Fruit fly (Drosophila melanogaster) whole organism, embryonic: ENCODE measurements around the gene Wdfy2.

Source experiments
- Bteb2 ChIP-seq: fragments of 200-800 bp; sonication (Bioruptor generic); optimal IDR thresholded peaks from 2 replicates; lab custom pipeline; 2016; ENCODE audit warnings: missing biosample characterization, missing genetic modification characterization
- CG11085 ChIP-seq: fragments of 200-800 bp; sonication (Bioruptor generic); IDR thresholded peaks from 2 replicates; pipeline ENCODE4 v1.3.6; 2022; ENCODE audit warnings: missing biosample characterization, missing genetic modification characterization
- CG17612 ChIP-seq: fragments of 200-800 bp; sonication (Bioruptor generic); IDR thresholded peaks from 2 replicates; pipeline ENCODE4 v1.3.6; 2022; ENCODE audit warnings: missing biosample characterization, missing genetic modification characterization
- CG18619 ChIP-seq: fragments of 200-800 bp; sonication (Bioruptor generic); optimal IDR thresholded peaks from 3 replicates; lab custom pipeline; 2017; ENCODE audit warnings: missing biosample characterization, mild to moderate bottlenecking, missing genetic modification characterization
- CG2129 ChIP-seq: fragments of 200-800 bp; sonication (Bioruptor generic); IDR thresholded peaks from 2 replicates; pipeline ENCODE4 v1.3.6; 2022; ENCODE audit warnings: missing biosample characterization, missing genetic modification characterization; ENCODE audit not compliant: partially characterized antibody
- CG2202 ChIP-seq: fragments of 200-800 bp; sonication (Bioruptor generic); optimal IDR thresholded peaks from 2 replicates; lab custom pipeline; 2018; ENCODE audit warnings: missing biosample characterization, mild to moderate bottlenecking, missing genetic modification characterization
- CG2889 ChIP-seq: fragments of 200-800 bp; sonication (Bioruptor generic); IDR thresholded peaks from 3 replicates; pipeline ENCODE4 v1.3.6; 2022; ENCODE audit warnings: missing biosample characterization, missing genetic modification characterization
- CG33557 ChIP-seq: fragments of 200-800 bp; sonication (Bioruptor generic); optimal IDR thresholded peaks from 2 replicates; lab custom pipeline; 2019; ENCODE audit warnings: missing biosample characterization, mild to moderate bottlenecking, missing genetic modification characterization, moderate library complexity
- CG34422 ChIP-seq: fragments of 200-800 bp; sonication (Bioruptor generic); IDR thresholded peaks from 3 replicates; pipeline ENCODE4 v1.3.6; 2022; ENCODE audit warnings: missing biosample characterization, missing genetic modification characterization
- CG3726 ChIP-seq: fragments of 200-800 bp; sonication (Bioruptor generic); IDR thresholded peaks from 3 replicates; pipeline ENCODE4, ENCODE4 v1.3.6; 2022; ENCODE audit warnings: missing biosample characterization, missing genetic modification characterization
- CG42726 ChIP-seq: fragments of 200-800 bp; sonication (Bioruptor generic); IDR thresholded peaks from 2 replicates; pipeline ENCODE4 v1.3.6; 2022; ENCODE audit warnings: missing biosample characterization, missing genetic modification characterization; ENCODE audit not compliant: partially characterized antibody
- CG6175 ChIP-seq: fragments of 200-800 bp; sonication (Bioruptor generic); IDR thresholded peaks from 3 replicates; pipeline ENCODE4 v1.3.6; 2022; ENCODE audit warnings: missing biosample characterization, missing genetic modification characterization
- CG6689 ChIP-seq: fragments of 200-800 bp; sonication (Bioruptor generic); IDR thresholded peaks from 2 replicates; pipeline ENCODE4 v1.3.6; 2022; ENCODE audit warnings: missing biosample characterization, missing genetic modification characterization
- CG8089 ChIP-seq: fragments of 200-800 bp; sonication (Bioruptor generic); optimal IDR thresholded peaks from 3 replicates; lab custom pipeline; 2016; ENCODE audit warnings: missing biosample characterization, missing genetic modification characterization
- Chrac-16 ChIP-seq: fragments of 200-800 bp; sonication (Bioruptor generic); optimal IDR thresholded peaks from 3 replicates; lab custom pipeline; 2016; ENCODE audit warnings: missing biosample characterization, missing genetic modification characterization
- CkIIα-i1 ChIP-seq: fragments of 200-800 bp; sonication (Bioruptor generic); IDR thresholded peaks from 2 replicates; pipeline ENCODE4 v1.3.6; 2022; ENCODE audit warnings: missing biosample characterization, missing genetic modification characterization
- Dbx ChIP-seq: fragments of 200-800 bp; sonication (Bioruptor generic); IDR thresholded peaks from 3 replicates; pipeline ENCODE4 v1.3.6; 2022; ENCODE audit warnings: missing biosample characterization, missing genetic modification characterization
- Dll ChIP-seq: fragments of 200-800 bp; sonication (Bioruptor generic); IDR thresholded peaks from 4 replicates; pipeline ENCODE4 v1.3.6; 2022; ENCODE audit warnings: missing biosample characterization, missing genetic modification characterization; ENCODE audit not compliant: partially characterized antibody
- ERR ChIP-seq: fragments of 200-800 bp; sonication (Bioruptor generic); optimal IDR thresholded peaks from 2 replicates; lab custom pipeline; 2016; ENCODE audit warnings: missing biosample characterization, missing genetic modification characterization
- HLH54F ChIP-seq: fragments of 200-800 bp; sonication (Bioruptor generic); optimal IDR thresholded peaks from 3 replicates; lab custom pipeline; 2016; ENCODE audit warnings: missing biosample characterization, missing genetic modification characterization
- Hmr ChIP-seq: fragments of 200-800 bp; sonication (Bioruptor generic); optimal IDR thresholded peaks from 3 replicates; lab custom pipeline; 2017; ENCODE audit warnings: mild to moderate bottlenecking, missing biosample characterization, missing genetic modification reagents, missing genetic modification characterization
- Hr78 ChIP-seq, 2 experiments: fragments of 200-800 bp in 1 of 2; fragments of >200 bp in 1 of 2; sonication (Bioruptor generic) in 1 of 2; optimal IDR thresholded peaks; 2 replicates each; lab custom pipeline; 2017 to 2019; ENCODE audit warnings: missing biosample characterization in 2 of 2, missing genetic modification characterization in 2 of 2, mild to moderate bottlenecking in 1 of 2, moderate library complexity in 1 of 2
- Hsf ChIP-seq: fragments of 200-800 bp; sonication (Bioruptor generic); optimal IDR thresholded peaks from 3 replicates; lab custom pipeline; 2016; ENCODE audit warnings: missing biosample characterization, missing genetic modification characterization
- MESR4 ChIP-seq: fragments of 200-800 bp; sonication (Bioruptor generic); optimal IDR thresholded peaks from 2 replicates; lab custom pipeline; 2018; ENCODE audit warnings: missing biosample characterization, mild to moderate bottlenecking, missing genetic modification characterization, moderate library complexity
- Oli ChIP-seq: fragments of 200-800 bp; sonication (Bioruptor generic); optimal IDR thresholded peaks from 2 replicates; lab custom pipeline; 2018; ENCODE audit warnings: missing biosample characterization, mild to moderate bottlenecking, missing genetic modification characterization, moderate library complexity
- Sox102F ChIP-seq: fragments of 200-800 bp; sonication (Bioruptor generic); optimal IDR thresholded peaks from 2 replicates; lab custom pipeline; 2018; ENCODE audit warnings: missing biosample characterization, mild to moderate bottlenecking, missing genetic modification characterization, moderate library complexity
- Taf1 ChIP-seq: fragments of 200-800 bp; sonication (Bioruptor generic); IDR thresholded peaks from 2 replicates; pipeline ENCODE4 v1.3.6; 2022; ENCODE audit warnings: missing biosample characterization, missing genetic modification characterization
- Xbp1 ChIP-seq: fragments of 200-800 bp; sonication (Bioruptor generic); optimal IDR thresholded peaks from 3 replicates; lab custom pipeline; 2016; ENCODE audit warnings: missing biosample characterization, mild to moderate bottlenecking, missing genetic modification characterization
- abd-A ChIP-seq: fragments of 200-800 bp; sonication (Bioruptor generic); optimal IDR thresholded peaks from 3 replicates; lab custom pipeline; 2019; ENCODE audit warnings: missing biosample characterization, mild to moderate bottlenecking, missing genetic modification characterization, moderate library complexity
- aop ChIP-seq: fragments of 200-800 bp; sonication (Bioruptor generic); IDR thresholded peaks from 2 replicates; pipeline ENCODE4 v1.3.6; 2022; ENCODE audit warnings: missing biosample characterization, missing genetic modification characterization
- ash1 ChIP-seq: fragments of 200-800 bp; sonication (Bioruptor generic); optimal IDR thresholded peaks from 2 replicates; lab custom pipeline; 2018; ENCODE audit warnings: missing biosample characterization, mild to moderate bottlenecking, missing genetic modification characterization
- az2 ChIP-seq: fragments of 200-800 bp; sonication (Bioruptor generic); optimal IDR thresholded peaks from 3 replicates; lab custom pipeline; 2016; ENCODE audit warnings: missing biosample characterization, missing genetic modification characterization
- caup ChIP-seq: fragments of 200-800 bp; sonication (Bioruptor generic); optimal IDR thresholded peaks from 3 replicates; lab custom pipeline; 2017; ENCODE audit warnings: missing biosample characterization, mild to moderate bottlenecking, missing genetic modification characterization, moderate library complexity; ENCODE audit not compliant: severe bottlenecking
- emc ChIP-seq: fragments of 200-800 bp; sonication (Bioruptor generic); optimal IDR thresholded peaks from 2 replicates; lab custom pipeline; 2016; ENCODE audit warnings: missing biosample characterization, missing genetic modification characterization
- eyg ChIP-seq: fragments of 200-800 bp; sonication (Bioruptor generic); optimal IDR thresholded peaks from 3 replicates; lab custom pipeline; 2016; ENCODE audit warnings: missing biosample characterization, missing genetic modification characterization
- grn ChIP-seq: fragments of 200-800 bp; sonication (Bioruptor generic); optimal IDR thresholded peaks from 3 replicates; lab custom pipeline; 2017; ENCODE audit warnings: missing biosample characterization, missing genetic modification characterization
- hkb ChIP-seq, 2 experiments: fragments of 200-800 bp in 1 of 2; fragments of >200 bp in 1 of 2; sonication (Bioruptor generic) in 1 of 2; IDR thresholded peaks in 1 of 2; optimal IDR thresholded peaks in 1 of 2; 2 replicates each; pipeline versions ENCODE4 v1.3.6 to Lab custom; 2017 to 2022; ENCODE audit warnings: missing biosample characterization in 1 of 2, missing genetic modification characterization in 1 of 2
- hth ChIP-seq: fragments of >200 bp; optimal IDR thresholded peaks from 2 replicates; lab custom pipeline; 2017; ENCODE audit warnings: inconsistent platforms
- nau ChIP-seq: fragments of 200-800 bp; sonication (Bioruptor generic); optimal IDR thresholded peaks from 3 replicates; lab custom pipeline; 2017; ENCODE audit warnings: missing biosample characterization, mild to moderate bottlenecking, missing genetic modification characterization, missing genetic modification reagents
- nom ChIP-seq: fragments of 200-800 bp; sonication (Bioruptor generic); optimal IDR thresholded peaks from 2 replicates; lab custom pipeline; 2017; ENCODE audit warnings: missing biosample characterization, missing genetic modification characterization, mild to moderate bottlenecking, moderate library complexity, missing genetic modification reagents
- pfk ChIP-seq: fragments of 200-800 bp; sonication (Bioruptor generic); optimal IDR thresholded peaks from 2 replicates; lab custom pipeline; 2018; ENCODE audit warnings: missing biosample characterization, mild to moderate bottlenecking, missing genetic modification characterization, moderate library complexity
- phol ChIP-seq: fragments of 200-800 bp; sonication (Bioruptor generic); optimal IDR thresholded peaks from 3 replicates; lab custom pipeline; 2018; ENCODE audit warnings: missing biosample characterization, mild to moderate bottlenecking, missing genetic modification characterization, moderate library complexity
- pita ChIP-seq: fragments of 200-800 bp; sonication (Bioruptor generic); optimal IDR thresholded peaks from 2 replicates; lab custom pipeline; 2017; ENCODE audit warnings: missing biosample characterization, mild to moderate bottlenecking, missing genetic modification characterization
- salm ChIP-seq: fragments of 200-800 bp; sonication (Bioruptor generic); optimal IDR thresholded peaks from 2 replicates; lab custom pipeline; 2018; ENCODE audit warnings: missing biosample characterization, mild to moderate bottlenecking, missing genetic modification characterization
- sc ChIP-seq, 3 experiments: fragments of >200 bp in 2 of 3; fragments of 200-800 bp in 1 of 3; sonication (Bioruptor generic) in 1 of 3; optimal IDR thresholded peaks; 2 replicates in 2 of 3; 3 replicates in 1 of 3; lab custom pipeline; 2017; ENCODE audit warnings: mild to moderate bottlenecking in 1 of 3, missing biosample characterization in 1 of 3, missing genetic modification characterization in 1 of 3, missing genetic modification reagents in 1 of 3
- ssp ChIP-seq: fragments of 200-800 bp; sonication (Bioruptor generic); IDR thresholded peaks from 2 replicates; pipeline ENCODE4 v1.3.6; 2022; ENCODE audit warnings: missing biosample characterization, missing genetic modification characterization
- tgo ChIP-seq: fragments of 200-800 bp; sonication (Bioruptor generic); IDR thresholded peaks from 3 replicates; pipeline ENCODE4 v1.3.6; 2022; ENCODE audit warnings: missing biosample characterization, missing genetic modification characterization
- tx ChIP-seq: fragments of 200-800 bp; sonication (Bioruptor generic); optimal IDR thresholded peaks from 2 replicates; lab custom pipeline; 2016; ENCODE audit warnings: missing biosample characterization, missing genetic modification characterization
- zfh1 ChIP-seq: fragments of 200-800 bp; sonication (Bioruptor generic); IDR thresholded peaks from 3 replicates; pipeline ENCODE4 v1.3.6; 2022; ENCODE audit warnings: missing biosample characterization, missing genetic modification characterization

Wdfy2 gene

dm6 chr2L:10386208-10386805, 36.8 kb upstream of the Wdfy2 start, which contains the start of the genes Cdk1 and mRpS7 (continued):
- TF ChIP-seq phol (tag; lab: Kevin White, UChicago) = peak; percentile 89
- no peak for TF ChIP-seq CG2129 (GFP tag; lab: Robert Waterston, UW)
- no peak for TF ChIP-seq CG42726 (GFP tag; lab: Robert Waterston, UW)
- no peak for TF ChIP-seq CG2202 (tag; lab: Kevin White, UChicago)
- no peak for TF ChIP-seq abd-A (tag; lab: Kevin White, UChicago)
- no peak for TF ChIP-seq Dll (GFP tag; lab: Robert Waterston, UW)
- TF ChIP-seq az2 (GFP tag; lab: Kevin White, UChicago) = peak; percentile 67
- no peak for TF ChIP-seq CG11085 (GFP tag; lab: Robert Waterston, UW)
- peak; percentile 64 for TF ChIP-seq HLH54F (GFP tag; lab: Kevin White, UChicago)
- no peak for TF ChIP-seq Sox102F (GFP tag; lab: Kevin White, UChicago)
- no peak for TF ChIP-seq hkb (optimal IDR thresholded peaks at IDR 0.05; lab: Kevin White, UChicago)
- peak; percentile 82 for TF ChIP-seq hkb (GFP tag; IDR thresholded peaks at IDR 0.05; lab: Robert Waterston, UW)
- TF ChIP-seq Hsf (GFP tag; lab: Kevin White, UChicago) = peak; percentile 79
- TF ChIP-seq pfk (GFP tag; lab: Kevin White, UChicago) = peak; percentile 90
- TF ChIP-seq tx (GFP tag; lab: Kevin White, UChicago) = peak; percentile 44
- TF ChIP-seq eyg (GFP tag; lab: Kevin White, UChicago) = no peak
- peak; percentile 78; the same call in 1 of the 2 replicates for TF ChIP-seq CG6689 (GFP tag; lab: Robert Waterston, UW)
- TF ChIP-seq Taf1 (GFP tag; lab: Robert Waterston, UW) = 0 out of 2 replicates have a peak, but pooled peaks have one; percentile 37
- peak; percentile 73 for TF ChIP-seq zfh1 (GFP tag; lab: Robert Waterston, UW)
- peak; percentile 42 for TF ChIP-seq CG8089 (GFP tag; lab: Kevin White, UChicago)
- peak; percentile 52 for TF ChIP-seq caup (GFP tag; lab: Kevin White, UChicago)
- no peak for TF ChIP-seq sc (optimal IDR thresholded peaks at IDR 0.05; lab: Kevin White, UChicago)
- TF ChIP-seq sc (GFP tag; optimal IDR thresholded peaks at IDR 0.05; lab: Kevin White, UChicago) = peak; percentile 36
- no peak for TF ChIP-seq ERR (GFP tag; lab: Kevin White, UChicago)
- TF ChIP-seq CG34422 (GFP tag; lab: Robert Waterston, UW) = peak; percentile 34; the same call in 2 of the 3 replicates
- TF ChIP-seq CG6175 = no peak
- 0 out of 3 replicates have a peak, but pooled peaks have one; percentile 54 for TF ChIP-seq CG3726 (GFP tag; lab: Robert Waterston, UW)
- no peak for TF ChIP-seq grn (GFP tag; lab: Kevin White, UChicago)
- TF ChIP-seq CG17612 (GFP tag; lab: Robert Waterston, UW) = no peak
- TF ChIP-seq Chrac-16 (GFP tag; lab: Kevin White, UChicago) = peak; percentile 76
- TF ChIP-seq nau (GFP tag; lab: Kevin White, UChicago) = peak; percentile 12
- TF ChIP-seq Dbx (GFP tag; lab: Robert Waterston, UW) = peak; percentile 63; the same call in 2 of the 3 replicates
- TF ChIP-seq Hmr (GFP tag; lab: Kevin White, UChicago) = peak; percentile 73
- peak; percentile 13; the same call in 1 of the 3 replicates for TF ChIP-seq CG2889 (GFP tag; lab: Robert Waterston, UW)
- peak; percentile 77 for TF ChIP-seq Xbp1 (GFP tag; lab: Kevin White, UChicago)
- TF ChIP-seq MESR4 (GFP tag; lab: Kevin White, UChicago) = peak; percentile 62
- peak; percentile 40 for TF ChIP-seq CG33557
- TF ChIP-seq Bteb2 (GFP tag; lab: Kevin White, UChicago) = peak; percentile 69
- TF ChIP-seq Oli (tag; lab: Kevin White, UChicago) = peak; percentile 77
- TF ChIP-seq ash1 (GFP tag; lab: Kevin White, UChicago) = no peak
- TF ChIP-seq CG18619 (GFP tag; lab: Kevin White, UChicago) = peak; percentile 72
- TF ChIP-seq hth (lab: Kevin White, UChicago) = no peak
- no peak for TF ChIP-seq Hr78 (GFP tag; optimal IDR thresholded peaks at IDR 0.05; lab: Kevin White, UChicago)
- no peak for TF ChIP-seq aop (GFP tag; lab: Robert Waterston, UW)
- TF ChIP-seq CkIIα-i1 (GFP tag; lab: Robert Waterston, UW) = no peak
- peak; percentile 71 for TF ChIP-seq ssp (GFP tag; lab: Robert Waterston, UW)
- TF ChIP-seq nom = no peak
- no peak for TF ChIP-seq pita (GFP tag; lab: Kevin White, UChicago)
- peak; percentile 66 for TF ChIP-seq salm (tag; lab: Kevin White, UChicago)
- TF ChIP-seq emc = no peak
- TF ChIP-seq tgo (GFP tag; lab: Robert Waterston, UW) = peak; percentile 61
